Worm (Caenorhabditis elegans) whole organism, L4 larva: Measurements from ENCODE around the gene Y67D2.2.

Experiments
- F10B5.3 ChIP-seq: sonication (generic microtip); optimal IDR thresholded peaks from 2 replicates; lab custom pipeline; 2016; ENCODE audit warnings: mild to moderate bottlenecking, missing genetic modification characterization, missing compliant biosample characterization
- F49E8.2 ChIP-seq: sonication (generic microtip); optimal IDR thresholded peaks from 2 replicates; lab custom pipeline; 2016; ENCODE audit warnings: missing compliant biosample characterization, mild to moderate bottlenecking, missing genetic modification characterization, borderline replicate concordance
- dmd-6 ChIP-seq: fragments of 200-800 bp; sonication (Bioruptor generic); IDR thresholded peaks from 2 replicates; pipeline ENCODE4 v1.3.6; 2022; ENCODE audit warnings: missing genetic modification reagents, missing genetic modification characterization, missing compliant biosample characterization
- egl-27 ChIP-seq: sonication (generic microtip); optimal IDR thresholded peaks from 3 replicates; lab custom pipeline; 2017; ENCODE audit warnings: missing biosample characterization, missing genetic modification reagents, missing genetic modification characterization
- fkh-10 ChIP-seq: fragments of 150-350 bp; optimal IDR thresholded peaks from 2 replicates; lab custom pipeline; 2014; ENCODE audit warnings: missing biosample characterization, missing genetic modification reagents, missing genetic modification characterization
- nhr-28 ChIP-seq: fragments of 150-350 bp; optimal IDR thresholded peaks from 2 replicates; lab custom pipeline; 2014; ENCODE audit warnings: missing biosample characterization, missing genetic modification characterization
- nhr-76 ChIP-seq: fragments of 150-350 bp; optimal IDR thresholded peaks from 2 replicates; lab custom pipeline; 2014; ENCODE audit warnings: missing biosample characterization, missing genetic modification characterization
- unc-130 ChIP-seq: sonication (generic microtip); optimal IDR thresholded peaks from 2 replicates; lab custom pipeline; 2016; ENCODE audit warnings: missing genetic modification reagents, missing genetic modification characterization, missing compliant biosample characterization
- unc-39 ChIP-seq: sonication (generic microtip); optimal IDR thresholded peaks from 2 replicates; lab custom pipeline; 2017; ENCODE audit warnings: missing biosample characterization, missing genetic modification characterization

ce11 chrIII:1554347-1554746 is 4.3 kb upstream of the Y67D2.2 start, which contains the start of gene ddx-35:
- no peak for TF ChIP-seq dmd-6 (GFP tag; lab: Robert Waterston, UW)
- TF ChIP-seq nhr-28 (tag; lab: Kevin White, UChicago): no peak
- TF ChIP-seq fkh-10 (GFP tag; lab: Kevin White, UChicago): no peak
- TF ChIP-seq F10B5.3 (tag; lab: Kevin White, UChicago): no peak
- TF ChIP-seq F49E8.2 (tag; lab: Kevin White, UChicago): no peak
- TF ChIP-seq unc-39 (tag; lab: Kevin White, UChicago): no peak
- no peak for TF ChIP-seq unc-130
- no peak for TF ChIP-seq egl-27 (tag; lab: Kevin White, UChicago)
- no peak for TF ChIP-seq nhr-76 (tag; lab: Kevin White, UChicago)
